Fruit fly (Drosophila melanogaster) whole organism, embryonic: ENCODE measurements around the gene side-IV.

Experiments
- Asciz ChIP-seq: fragments of 200-800 bp; sonication (Bioruptor generic); optimal IDR thresholded peaks from 2 replicates; lab custom pipeline; 2017; ENCODE audit warnings: missing biosample characterization, mild to moderate bottlenecking, missing genetic modification characterization, missing genetic modification reagents
- B-H2 ChIP-seq: fragments of 200-800 bp; sonication (Bioruptor generic); optimal IDR thresholded peaks from 2 replicates; lab custom pipeline; 2018; ENCODE audit warnings: missing biosample characterization, mild to moderate bottlenecking, missing genetic modification characterization
- C15 ChIP-seq: fragments of 200-800 bp; sonication (Bioruptor generic); IDR thresholded peaks from 3 replicates; pipeline ENCODE4 v1.3.6; 2022; ENCODE audit warnings: missing biosample characterization, missing genetic modification characterization
- CG11504 ChIP-seq: fragments of 200-800 bp; sonication (Bioruptor generic); optimal IDR thresholded peaks from 3 replicates; lab custom pipeline; 2019; ENCODE audit warnings: missing biosample characterization, mild to moderate bottlenecking, missing genetic modification characterization, moderate library complexity
- CG11696 ChIP-seq: fragments of 200-800 bp; sonication (Bioruptor generic); IDR thresholded peaks from 2 replicates; pipeline ENCODE4 v1.3.6; 2022; ENCODE audit warnings: missing biosample characterization, missing genetic modification characterization
- CG12071 ChIP-seq: fragments of 200-800 bp; sonication (Bioruptor generic); optimal IDR thresholded peaks from 3 replicates; lab custom pipeline; 2018; ENCODE audit warnings: missing biosample characterization, mild to moderate bottlenecking, missing genetic modification characterization
- CG12299 ChIP-seq: fragments of 200-800 bp; sonication (Bioruptor generic); optimal IDR thresholded peaks from 2 replicates; lab custom pipeline; 2018; ENCODE audit warnings: missing biosample characterization, mild to moderate bottlenecking, missing genetic modification characterization
- CG12744 ChIP-seq: fragments of 200-800 bp; sonication (Bioruptor generic); optimal IDR thresholded peaks from 2 replicates; lab custom pipeline; 2016; ENCODE audit warnings: missing biosample characterization, missing genetic modification characterization
- CG12769 ChIP-seq: fragments of 200-800 bp; sonication (Bioruptor generic); optimal IDR thresholded peaks from 2 replicates; lab custom pipeline; 2019; ENCODE audit warnings: missing biosample characterization, mild to moderate bottlenecking, missing genetic modification characterization, moderate library complexity
- CG13624 ChIP-seq: fragments of 200-800 bp; sonication (Bioruptor generic); optimal IDR thresholded peaks from 2 replicates; lab custom pipeline; 2016; ENCODE audit warnings: missing biosample characterization, missing genetic modification characterization
- CG14014 ChIP-seq: fragments of 200-800 bp; sonication (Bioruptor generic); IDR thresholded peaks from 2 replicates; pipeline ENCODE4 v1.3.6; 2022; ENCODE audit warnings: missing biosample characterization, missing genetic modification characterization
- CG14860 ChIP-seq: fragments of 200-800 bp; sonication (Bioruptor generic); IDR thresholded peaks from 3 replicates; pipeline ENCODE4 v1.3.6; 2022; ENCODE audit warnings: missing biosample characterization, missing genetic modification characterization; ENCODE audit not compliant: partially characterized antibody
- CG16815 ChIP-seq: fragments of 200-800 bp; sonication (Bioruptor generic); optimal IDR thresholded peaks from 3 replicates; lab custom pipeline; 2017; ENCODE audit warnings: missing biosample characterization, mild to moderate bottlenecking, missing genetic modification characterization
- CG1832 ChIP-seq: fragments of 200-800 bp; sonication (Bioruptor generic); optimal IDR thresholded peaks from 2 replicates; lab custom pipeline; 2017; ENCODE audit warnings: missing biosample characterization, mild to moderate bottlenecking, missing genetic modification characterization, inconsistent platforms
- CG2120 ChIP-seq: fragments of 200-800 bp; sonication (Bioruptor generic); optimal IDR thresholded peaks from 3 replicates; lab custom pipeline; 2016; ENCODE audit warnings: missing biosample characterization, missing genetic modification characterization
- CG30403 ChIP-seq: fragments of 200-800 bp; sonication (Bioruptor generic); optimal IDR thresholded peaks from 3 replicates; lab custom pipeline; 2016; ENCODE audit warnings: missing biosample characterization, missing genetic modification characterization
- CG32767 ChIP-seq: fragments of 200-800 bp; sonication (Bioruptor generic); IDR thresholded peaks from 2 replicates; pipeline ENCODE4 v1.3.6; 2022; ENCODE audit warnings: missing biosample characterization, missing genetic modification characterization
- CG3281 ChIP-seq: fragments of 200-800 bp; sonication (Bioruptor generic); optimal IDR thresholded peaks from 3 replicates; lab custom pipeline; 2017; ENCODE audit warnings: missing biosample characterization, mild to moderate bottlenecking, missing genetic modification characterization
- CG3726 ChIP-seq: fragments of 200-800 bp; sonication (Bioruptor generic); IDR thresholded peaks from 3 replicates; pipeline ENCODE4, ENCODE4 v1.3.6; 2022; ENCODE audit warnings: missing biosample characterization, missing genetic modification characterization
- CG4360 ChIP-seq: fragments of 200-800 bp; sonication (Bioruptor generic); IDR thresholded peaks from 2 replicates; pipeline ENCODE4 v1.3.6; 2022; ENCODE audit warnings: missing biosample characterization, missing genetic modification characterization
- CG4820 ChIP-seq: fragments of 200-800 bp; sonication (Bioruptor generic); optimal IDR thresholded peaks from 3 replicates; lab custom pipeline; 2016; ENCODE audit warnings: missing biosample characterization, missing genetic modification characterization
- CG4854 ChIP-seq: fragments of 200-800 bp; sonication (Bioruptor generic); optimal IDR thresholded peaks from 2 replicates; lab custom pipeline; 2016; ENCODE audit warnings: missing biosample characterization, missing genetic modification characterization, inconsistent platforms
- CG6813 ChIP-seq: fragments of 200-800 bp; sonication (Bioruptor generic); optimal IDR thresholded peaks from 2 replicates; lab custom pipeline; 2017; ENCODE audit warnings: missing biosample characterization, missing genetic modification characterization, mild to moderate bottlenecking, moderate library complexity, missing genetic modification reagents
- CG8478 ChIP-seq: fragments of >200 bp; optimal IDR thresholded peaks from 2 replicates; lab custom pipeline; 2018
- CrebB ChIP-seq: fragments of 200-800 bp; sonication (Bioruptor generic); optimal IDR thresholded peaks from 3 replicates; lab custom pipeline; 2018; ENCODE audit warnings: missing biosample characterization, mild to moderate bottlenecking, missing genetic modification characterization
- D ChIP-seq, 2 experiments: fragments of 200-800 bp in 1 of 2; fragments of >200 bp in 1 of 2; sonication (Bioruptor generic) in 1 of 2; optimal IDR thresholded peaks; 2 replicates in 1 of 2; 3 replicates in 1 of 2; lab custom pipeline; 2017; ENCODE audit warnings: mild to moderate bottlenecking in 1 of 2, missing biosample characterization in 1 of 2, missing genetic modification characterization in 1 of 2, missing genetic modification reagents in 1 of 2
- E2f2 ChIP-seq: fragments of 200-800 bp; sonication (Bioruptor generic); IDR thresholded peaks from 2 replicates; pipeline ENCODE4 v1.3.6; 2022; ENCODE audit warnings: missing biosample characterization, missing genetic modification characterization
- HHEX ChIP-seq: fragments of 200-800 bp; sonication (Bioruptor generic); optimal IDR thresholded peaks from 3 replicates; lab custom pipeline; 2017; ENCODE audit warnings: missing biosample characterization, mild to moderate bottlenecking, missing genetic modification characterization, missing genetic modification reagents
- HLH54F ChIP-seq: fragments of 200-800 bp; sonication (Bioruptor generic); optimal IDR thresholded peaks from 3 replicates; lab custom pipeline; 2016; ENCODE audit warnings: missing biosample characterization, missing genetic modification characterization
- Hey ChIP-seq: fragments of 200-800 bp; sonication (Bioruptor generic); optimal IDR thresholded peaks from 3 replicates; lab custom pipeline; 2018; ENCODE audit warnings: missing biosample characterization, mild to moderate bottlenecking, missing genetic modification characterization
- Max ChIP-seq: fragments of 200-800 bp; sonication (Bioruptor generic); optimal IDR thresholded peaks from 2 replicates; lab custom pipeline; 2016; ENCODE audit warnings: missing biosample characterization, mild to moderate bottlenecking, missing genetic modification characterization
- NC2α ChIP-seq: fragments of 200-800 bp; sonication (Bioruptor generic); optimal IDR thresholded peaks from 2 replicates; lab custom pipeline; 2016; ENCODE audit warnings: missing biosample characterization, missing genetic modification characterization
- Rfx ChIP-seq: fragments of 200-800 bp; sonication (Bioruptor generic); IDR thresholded peaks from 2 replicates; pipeline ENCODE4 v1.3.6; 2022; ENCODE audit warnings: missing biosample characterization, missing genetic modification characterization
- abd-A ChIP-seq: fragments of 200-800 bp; sonication (Bioruptor generic); optimal IDR thresholded peaks from 3 replicates; lab custom pipeline; 2019; ENCODE audit warnings: missing biosample characterization, mild to moderate bottlenecking, missing genetic modification characterization, moderate library complexity
- aop ChIP-seq: fragments of 200-800 bp; sonication (Bioruptor generic); IDR thresholded peaks from 2 replicates; pipeline ENCODE4 v1.3.6; 2022; ENCODE audit warnings: missing biosample characterization, missing genetic modification characterization
- ase ChIP-seq: fragments of 200-800 bp; sonication (Bioruptor generic); IDR thresholded peaks from 3 replicates; pipeline ENCODE4 v1.3.6; 2022; ENCODE audit warnings: missing biosample characterization, missing genetic modification characterization
- ash1 ChIP-seq: fragments of 200-800 bp; sonication (Bioruptor generic); optimal IDR thresholded peaks from 2 replicates; lab custom pipeline; 2018; ENCODE audit warnings: missing biosample characterization, mild to moderate bottlenecking, missing genetic modification characterization
- az2 ChIP-seq: fragments of 200-800 bp; sonication (Bioruptor generic); optimal IDR thresholded peaks from 3 replicates; lab custom pipeline; 2016; ENCODE audit warnings: missing biosample characterization, missing genetic modification characterization
- btn ChIP-seq: fragments of 200-800 bp; sonication (Bioruptor generic); optimal IDR thresholded peaks from 2 replicates; lab custom pipeline; 2016; ENCODE audit warnings: missing biosample characterization, missing genetic modification characterization
- cg ChIP-seq: fragments of 200-800 bp; sonication (Bioruptor generic); optimal IDR thresholded peaks from 3 replicates; lab custom pipeline; 2019; ENCODE audit warnings: missing biosample characterization, mild to moderate bottlenecking, missing genetic modification characterization, moderate library complexity
- chn ChIP-seq: fragments of 200-800 bp; sonication (Bioruptor generic); optimal IDR thresholded peaks from 2 replicates; lab custom pipeline; 2016; ENCODE audit warnings: missing biosample characterization, missing genetic modification characterization
- crol ChIP-seq: fragments of 200-800 bp; sonication (Bioruptor generic); IDR thresholded peaks from 2 replicates; pipeline ENCODE4 v1.3.6; 2022; ENCODE audit warnings: missing biosample characterization, missing genetic modification characterization
- danr ChIP-seq: fragments of 200-800 bp; sonication (Bioruptor generic); IDR thresholded peaks from 2 replicates; pipeline ENCODE4 v1.3.6; 2022; ENCODE audit warnings: missing biosample characterization, missing genetic modification characterization
- dati ChIP-seq: fragments of 200-800 bp; sonication (Bioruptor generic); IDR thresholded peaks from 2 replicates; pipeline ENCODE4 v1.3.6; 2022; ENCODE audit warnings: missing biosample characterization, missing genetic modification characterization
- esg ChIP-seq: fragments of 200-800 bp; sonication (Bioruptor generic); conservative IDR thresholded peaks from 2 replicates; pipeline ENCODE4 v1.3.6; 2022; ENCODE audit warnings: missing biosample characterization, missing genetic modification characterization
- nerfin-2 ChIP-seq: fragments of 200-800 bp; sonication (Bioruptor generic); IDR thresholded peaks from 2 replicates; pipeline ENCODE4 v1.3.6; 2022; ENCODE audit warnings: missing biosample characterization, missing genetic modification characterization; ENCODE audit not compliant: partially characterized antibody
- odd ChIP-seq: fragments of 200-800 bp; sonication (Bioruptor generic); optimal IDR thresholded peaks from 2 replicates; lab custom pipeline; 2017; ENCODE audit warnings: missing biosample characterization, mild to moderate bottlenecking, missing genetic modification characterization
- pho ChIP-seq: fragments of 200-800 bp; sonication (Bioruptor generic); optimal IDR thresholded peaks from 2 replicates; lab custom pipeline; 2016; ENCODE audit warnings: missing biosample characterization, missing genetic modification characterization
- run ChIP-seq: fragments of 200-800 bp; sonication (Bioruptor generic); optimal IDR thresholded peaks from 3 replicates; lab custom pipeline; 2018; ENCODE audit warnings: missing biosample characterization, mild to moderate bottlenecking, missing genetic modification characterization
- sens ChIP-seq: fragments of 200-800 bp; sonication (Bioruptor generic); peaks from one replicate; lab custom pipeline; 2016; ENCODE audit warnings: missing biosample characterization, missing genetic modification characterization
- seq ChIP-seq: fragments of 200-800 bp; sonication (Bioruptor generic); IDR thresholded peaks from 2 replicates; pipeline ENCODE4 v1.3.6; 2022; ENCODE audit warnings: missing biosample characterization, missing genetic modification characterization
- zfh2 ChIP-seq: fragments of 200-800 bp; sonication (Bioruptor generic); optimal IDR thresholded peaks from 2 replicates; lab custom pipeline; 2016; ENCODE audit warnings: missing biosample characterization, missing genetic modification characterization

Gene side-IV

dm6 chr3R:13433623-13434022, 16.8 kb upstream of the side-IV start (continued):
- TF ChIP-seq nerfin-2 (GFP tag; lab: Robert Waterston, UW) = no peak
- no peak for TF ChIP-seq Hey (tag; lab: Kevin White, UChicago)
- TF ChIP-seq CG4360 (GFP tag; lab: Robert Waterston, UW) = no peak
- peak; percentile 75 for TF ChIP-seq CG11696 (GFP tag; lab: Robert Waterston, UW)
- TF ChIP-seq CG6813 (GFP tag; lab: Kevin White, UChicago) = peak; percentile 78
- peak; percentile 82 for TF ChIP-seq CG12769 (tag; lab: Kevin White, UChicago)
- peak; percentile 75 for TF ChIP-seq Rfx (GFP tag; lab: Robert Waterston, UW)
- no peak for TF ChIP-seq CG13624 (GFP tag; lab: Kevin White, UChicago)
- TF ChIP-seq zfh2 (GFP tag; lab: Kevin White, UChicago) = peak; percentile 31
- TF ChIP-seq CG12071 = peak; percentile 62
- peak; percentile 82 for TF ChIP-seq CG30403
- peak; percentile 51 for TF ChIP-seq HLH54F (GFP tag; lab: Kevin White, UChicago)
- no peak for TF ChIP-seq btn (GFP tag; lab: Kevin White, UChicago)
- peak; percentile 72 for TF ChIP-seq run
- TF ChIP-seq CrebB = peak; percentile 80
- TF ChIP-seq esg (GFP tag; lab: Robert Waterston, UW) = peak; percentile 79
- peak; percentile 80 for TF ChIP-seq CG2120 (GFP tag; lab: Kevin White, UChicago)
- peak; percentile 97 for TF ChIP-seq sens
- no peak for TF ChIP-seq crol (GFP tag; lab: Robert Waterston, UW)
- no peak for TF ChIP-seq CG14860 (GFP tag; lab: Robert Waterston, UW)
- TF ChIP-seq abd-A (tag; lab: Kevin White, UChicago) = no peak
- peak; percentile 62; the same call in 2 of the 3 replicates for TF ChIP-seq ase (GFP tag; lab: Robert Waterston, UW)
- TF ChIP-seq odd (GFP tag; lab: Kevin White, UChicago) = peak; percentile 87
- TF ChIP-seq D (optimal IDR thresholded peaks at IDR 0.05; lab: Kevin White, UChicago) = no peak
- TF ChIP-seq D (GFP tag; optimal IDR thresholded peaks at IDR 0.05; lab: Kevin White, UChicago) = peak; percentile 37
- TF ChIP-seq CG3726 (GFP tag; lab: Robert Waterston, UW) = no peak
- peak; percentile 36 for TF ChIP-seq CG12744 (GFP tag; lab: Kevin White, UChicago)
- TF ChIP-seq CG32767 = peak; percentile 90
- TF ChIP-seq CG11504 (tag; lab: Kevin White, UChicago) = peak; percentile 84
- peak; percentile 88 for TF ChIP-seq CG12299 (tag; lab: Kevin White, UChicago)
- peak; percentile 76 for TF ChIP-seq CG3281 (GFP tag; lab: Kevin White, UChicago)
- peak; percentile 86 for TF ChIP-seq seq (GFP tag; lab: Robert Waterston, UW)
- TF ChIP-seq aop (GFP tag; lab: Robert Waterston, UW) = no peak
- peak; percentile 41 for TF ChIP-seq Max
- no peak for TF ChIP-seq C15 (GFP tag; lab: Robert Waterston, UW)
- TF ChIP-seq ash1 = no peak
- peak; percentile 21 for TF ChIP-seq B-H2
- peak; percentile 57 for TF ChIP-seq pho (GFP tag; lab: Kevin White, UChicago)
- no peak for TF ChIP-seq CG1832 (GFP tag; lab: Kevin White, UChicago)
- peak; percentile 86 for TF ChIP-seq CG14014
- TF ChIP-seq NC2α (GFP tag; lab: Kevin White, UChicago) = no peak
- peak; percentile 62 for TF ChIP-seq E2f2
- TF ChIP-seq az2 (GFP tag; lab: Kevin White, UChicago) = peak; percentile 84
- peak; percentile 65 for TF ChIP-seq CG16815 (GFP tag; lab: Kevin White, UChicago)
- peak; percentile 45 for TF ChIP-seq chn (GFP tag; lab: Kevin White, UChicago)
- no peak for TF ChIP-seq CG8478 (lab: Kevin White, UChicago)
- peak; percentile 57 for TF ChIP-seq CG4820
- no peak; the same call in 1 of the 2 replicates for TF ChIP-seq dati (GFP tag; lab: Robert Waterston, UW)
- TF ChIP-seq Asciz (GFP tag; lab: Kevin White, UChicago) = peak; percentile 75
- TF ChIP-seq danr (GFP tag; lab: Robert Waterston, UW) = no peak
- no peak for TF ChIP-seq CG4854 (GFP tag; lab: Kevin White, UChicago)
- peak; percentile 70 for TF ChIP-seq HHEX (GFP tag; lab: Kevin White, UChicago)
- no peak for TF ChIP-seq cg (GFP tag; lab: Kevin White, UChicago)
